Fruit fly (Drosophila melanogaster) whole organism, adult: Measurements from ENCODE around the gene mRpL38.

ENCODE experiments used
- CG1620 ChIP-seq: fragments of 200-800 bp; sonication (Bioruptor generic); optimal IDR thresholded peaks from 2 replicates; lab custom pipeline; 2016; ENCODE audit warnings: missing biosample characterization, missing genetic modification characterization
- CG7045 ChIP-seq: fragments of 200-800 bp; sonication (Bioruptor generic); optimal IDR thresholded peaks from 2 replicates; lab custom pipeline; 2017; ENCODE audit warnings: missing biosample characterization, mild to moderate bottlenecking, missing genetic modification characterization
- Hr96 ChIP-seq: fragments of 200-800 bp; sonication (Bioruptor generic); optimal IDR thresholded peaks from 2 replicates; lab custom pipeline; 2016; ENCODE audit warnings: missing biosample characterization, missing genetic modification characterization
- cic ChIP-seq: fragments of 200-800 bp; sonication (Bioruptor generic); optimal IDR thresholded peaks from 2 replicates; lab custom pipeline; 2017; ENCODE audit warnings: missing biosample characterization, mild to moderate bottlenecking, missing genetic modification characterization, moderate library complexity
- ovo ChIP-seq: fragments of 200-800 bp; sonication (Bioruptor generic); optimal IDR thresholded peaks from 2 replicates; lab custom pipeline; 2016; ENCODE audit warnings: missing biosample characterization, missing genetic modification characterization

- no peak for TF ChIP-seq ovo (GFP tag; lab: Kevin White, UChicago)
- no peak for TF ChIP-seq cic (GFP tag; lab: Kevin White, UChicago)
- TF ChIP-seq CG1620: no peak
- no peak for TF ChIP-seq Hr96
- TF ChIP-seq CG7045: no peak
These were observed 49.5 kb upstream of the mRpL38 start, which contains the start of gene CG11581 for dm6 chrX:14176623-14177022.
